Worm (Caenorhabditis elegans): ENCODE results near the gene gpa-17.

DNA sequence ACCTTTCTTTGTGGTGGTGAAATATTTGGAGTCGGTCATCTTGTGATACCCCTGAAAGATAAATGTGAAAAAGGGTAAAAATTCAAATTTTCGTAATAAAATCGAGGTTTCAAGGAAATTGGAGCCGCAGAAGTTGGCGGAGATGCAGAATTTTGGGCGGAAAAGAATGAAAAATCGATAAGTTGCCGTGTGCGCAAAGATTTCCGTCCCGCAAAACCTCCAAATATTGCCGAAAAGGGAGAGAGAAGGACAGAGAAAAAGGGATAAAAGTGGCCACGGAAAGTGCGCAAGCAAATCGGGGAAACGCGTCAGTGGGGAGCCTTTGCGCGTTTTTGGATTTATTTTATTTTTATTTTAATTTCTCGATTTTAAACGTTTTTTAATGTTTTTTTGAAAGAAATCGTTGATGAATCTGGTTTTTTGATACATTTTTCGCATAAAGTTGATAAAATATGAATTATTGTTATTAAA, 10.7 kb downstream of the gpa-17 start, which contains the start of gene apb-1:
- TF ChIP-seq W03F9.2 (tag; optimal IDR thresholded peaks at IDR 0.05) (peak; percentile 94), him-1 (tag; optimal IDR thresholded peaks at IDR 0.05) (peak; percentile 87), dao-5 (tag; optimal IDR thresholded peaks at IDR 0.05) (no peak)
